Fruit fly (Drosophila melanogaster) whole organism, embryonic: ENCODE measurements around the gene CG10035.

Experiments
- Atf6 ChIP-seq: fragments of 200-800 bp; sonication (Bioruptor generic); IDR thresholded peaks from 2 replicates; pipeline ENCODE4 v1.3.6; 2022; ENCODE audit warnings: missing biosample characterization, missing genetic modification characterization
- BEAF-32 ChIP-seq: fragments of 200-800 bp; sonication (Bioruptor generic); optimal IDR thresholded peaks from 3 replicates; lab custom pipeline; 2017; ENCODE audit warnings: missing biosample characterization, missing genetic modification characterization, mild to moderate bottlenecking, moderate library complexity, missing genetic modification reagents
- CG1024 ChIP-seq: fragments of 200-800 bp; sonication (Bioruptor generic); IDR thresholded peaks from 2 replicates; pipeline ENCODE4 v1.3.6; 2022; ENCODE audit warnings: missing biosample characterization, missing genetic modification characterization
- CG10543 ChIP-seq: fragments of 200-800 bp; sonication (Bioruptor generic); optimal IDR thresholded peaks from 3 replicates; lab custom pipeline; 2017; ENCODE audit warnings: missing biosample characterization, mild to moderate bottlenecking, missing genetic modification characterization, moderate library complexity
- CG12659 ChIP-seq: fragments of 200-800 bp; sonication (Bioruptor generic); optimal IDR thresholded peaks from 3 replicates; lab custom pipeline; 2017; ENCODE audit warnings: mild to moderate bottlenecking, missing biosample characterization, missing genetic modification reagents, missing genetic modification characterization
- CG14710 ChIP-seq: fragments of 200-800 bp; sonication (Bioruptor generic); optimal IDR thresholded peaks from 3 replicates; lab custom pipeline; 2019; ENCODE audit warnings: missing biosample characterization, mild to moderate bottlenecking, missing genetic modification characterization, moderate library complexity
- CG15479 ChIP-seq: fragments of 200-800 bp; sonication (Bioruptor generic); optimal IDR thresholded peaks from 3 replicates; lab custom pipeline; 2019; ENCODE audit warnings: missing biosample characterization, mild to moderate bottlenecking, missing genetic modification characterization, moderate library complexity
- CG1603 ChIP-seq: fragments of 200-800 bp; sonication (Bioruptor generic); optimal IDR thresholded peaks from 2 replicates; lab custom pipeline; 2019; ENCODE audit warnings: missing biosample characterization, mild to moderate bottlenecking, missing genetic modification characterization, moderate library complexity
- CG17829 ChIP-seq: fragments of 200-800 bp; optimal IDR thresholded peaks from 2 replicates; lab custom pipeline; 2019; ENCODE audit warnings: missing biosample characterization, mild to moderate bottlenecking, missing genetic modification characterization, moderate library complexity
- CG30020 ChIP-seq: fragments of 200-800 bp; optimal IDR thresholded peaks from 2 replicates; lab custom pipeline; 2019; ENCODE audit warnings: missing biosample characterization, mild to moderate bottlenecking, missing genetic modification characterization, moderate library complexity
- CG32767 ChIP-seq: fragments of 200-800 bp; sonication (Bioruptor generic); IDR thresholded peaks from 2 replicates; pipeline ENCODE4 v1.3.6; 2022; ENCODE audit warnings: missing biosample characterization, missing genetic modification characterization
- CG3838 ChIP-seq: fragments of 200-800 bp; sonication (Bioruptor generic); optimal IDR thresholded peaks from 3 replicates; lab custom pipeline; 2016; ENCODE audit warnings: missing biosample characterization, missing genetic modification characterization
- CG43689 ChIP-seq: fragments of 200-800 bp; sonication (Bioruptor generic); IDR thresholded peaks from 2 replicates; pipeline ENCODE4 v1.3.6; 2022; ENCODE audit warnings: missing biosample characterization, missing genetic modification characterization
- CG4424 ChIP-seq: fragments of 200-800 bp; sonication (Bioruptor generic); optimal IDR thresholded peaks from 3 replicates; lab custom pipeline; 2016; ENCODE audit warnings: missing biosample characterization, missing genetic modification characterization
- CG7357 ChIP-seq: fragments of 200-800 bp; sonication (Bioruptor generic); IDR thresholded peaks from 3 replicates; pipeline ENCODE4 v1.3.6; 2022; ENCODE audit warnings: missing biosample characterization, missing genetic modification characterization
- CG8924 ChIP-seq: fragments of 200-800 bp; optimal IDR thresholded peaks from 3 replicates; lab custom pipeline; 2019; ENCODE audit warnings: missing biosample characterization, mild to moderate bottlenecking, missing genetic modification characterization, moderate library complexity
- CoRest ChIP-seq: fragments of 200-800 bp; sonication (Bioruptor generic); optimal IDR thresholded peaks from 3 replicates; lab custom pipeline; 2018; ENCODE audit warnings: missing biosample characterization, mild to moderate bottlenecking, missing genetic modification characterization, moderate library complexity
- D ChIP-seq, 2 experiments: fragments of 200-800 bp in 1 of 2; fragments of >200 bp in 1 of 2; sonication (Bioruptor generic) in 1 of 2; optimal IDR thresholded peaks; 2 replicates in 1 of 2; 3 replicates in 1 of 2; lab custom pipeline; 2017; ENCODE audit warnings: mild to moderate bottlenecking in 1 of 2, missing biosample characterization in 1 of 2, missing genetic modification characterization in 1 of 2, missing genetic modification reagents in 1 of 2
- Doc2 ChIP-seq: fragments of 200-800 bp; sonication (Bioruptor generic); IDR thresholded peaks from 2 replicates; pipeline ENCODE4 v1.3.6; 2022; ENCODE audit warnings: missing biosample characterization, missing genetic modification characterization
- Dp ChIP-seq: fragments of 200-800 bp; sonication (Bioruptor generic); optimal IDR thresholded peaks from 2 replicates; lab custom pipeline; 2018; ENCODE audit warnings: missing biosample characterization, mild to moderate bottlenecking, missing genetic modification characterization, moderate library complexity
- Dref ChIP-seq: fragments of 200-800 bp; sonication (Bioruptor generic); IDR thresholded peaks from 2 replicates; pipeline ENCODE4 v1.3.6; 2022; ENCODE audit warnings: missing biosample characterization, missing genetic modification characterization
- E2f2 ChIP-seq: fragments of 200-800 bp; sonication (Bioruptor generic); IDR thresholded peaks from 2 replicates; pipeline ENCODE4 v1.3.6; 2022; ENCODE audit warnings: missing biosample characterization, missing genetic modification characterization
- Fer1 ChIP-seq: fragments of 200-800 bp; sonication (Bioruptor generic); optimal IDR thresholded peaks from 2 replicates; lab custom pipeline; 2017; ENCODE audit warnings: missing biosample characterization, mild to moderate bottlenecking, missing genetic modification characterization
- GATAe ChIP-seq: fragments of 200-800 bp; sonication (Bioruptor generic); conservative IDR thresholded peaks from 2 replicates; pipeline ENCODE4 v1.3.6; 2022; ENCODE audit warnings: missing biosample characterization, missing genetic modification characterization
- Hsf ChIP-seq: fragments of 200-800 bp; sonication (Bioruptor generic); optimal IDR thresholded peaks from 3 replicates; lab custom pipeline; 2016; ENCODE audit warnings: missing biosample characterization, missing genetic modification characterization
- Lhr ChIP-seq: fragments of 200-800 bp; sonication (Bioruptor generic); optimal IDR thresholded peaks from 3 replicates; lab custom pipeline; 2017; ENCODE audit warnings: mild to moderate bottlenecking, missing biosample characterization, missing genetic modification reagents, missing genetic modification characterization
- MBD-R2 ChIP-seq: fragments of 200-800 bp; sonication (Bioruptor generic); IDR thresholded peaks from 2 replicates; pipeline ENCODE4 v1.3.6; 2022; ENCODE audit warnings: missing biosample characterization, missing genetic modification characterization
- MESR4 ChIP-seq: fragments of 200-800 bp; sonication (Bioruptor generic); optimal IDR thresholded peaks from 2 replicates; lab custom pipeline; 2018; ENCODE audit warnings: missing biosample characterization, mild to moderate bottlenecking, missing genetic modification characterization, moderate library complexity
- Nf-YC ChIP-seq: fragments of 200-800 bp; optimal IDR thresholded peaks from 3 replicates; lab custom pipeline; 2019; ENCODE audit warnings: missing biosample characterization, mild to moderate bottlenecking, missing genetic modification characterization, moderate library complexity
- NfI ChIP-seq: fragments of 200-800 bp; sonication (Bioruptor generic); optimal IDR thresholded peaks from 3 replicates; lab custom pipeline; 2018; ENCODE audit warnings: missing biosample characterization, mild to moderate bottlenecking, missing genetic modification characterization, moderate library complexity
- Ptx1 ChIP-seq: fragments of 200-800 bp; sonication (Bioruptor generic); IDR thresholded peaks from 2 replicates; pipeline ENCODE4 v1.3.6; 2022; ENCODE audit warnings: missing biosample characterization, missing genetic modification characterization
- Rfx ChIP-seq: fragments of 200-800 bp; sonication (Bioruptor generic); IDR thresholded peaks from 2 replicates; pipeline ENCODE4 v1.3.6; 2022; ENCODE audit warnings: missing biosample characterization, missing genetic modification characterization
- Sry-β ChIP-seq: fragments of 200-800 bp; sonication (Bioruptor generic); optimal IDR thresholded peaks from 2 replicates; lab custom pipeline; 2018; ENCODE audit warnings: missing biosample characterization, mild to moderate bottlenecking, missing genetic modification characterization, moderate library complexity
- YL-1 ChIP-seq: fragments of 200-800 bp; sonication (Bioruptor generic); optimal IDR thresholded peaks from 3 replicates; lab custom pipeline; 2017; ENCODE audit warnings: missing biosample characterization, mild to moderate bottlenecking, missing genetic modification characterization
- chn ChIP-seq: fragments of 200-800 bp; sonication (Bioruptor generic); optimal IDR thresholded peaks from 2 replicates; lab custom pipeline; 2016; ENCODE audit warnings: missing biosample characterization, missing genetic modification characterization
- dan ChIP-seq: fragments of 200-800 bp; sonication (Bioruptor generic); IDR thresholded peaks from 2 replicates; pipeline ENCODE4 v1.3.6; 2022; ENCODE audit warnings: missing biosample characterization, missing genetic modification characterization
- danr ChIP-seq: fragments of 200-800 bp; sonication (Bioruptor generic); IDR thresholded peaks from 2 replicates; pipeline ENCODE4 v1.3.6; 2022; ENCODE audit warnings: missing biosample characterization, missing genetic modification characterization
- grau ChIP-seq: fragments of 200-800 bp; optimal IDR thresholded peaks from 3 replicates; lab custom pipeline; 2019; ENCODE audit warnings: missing biosample characterization, mild to moderate bottlenecking, missing genetic modification characterization, moderate library complexity
- insv ChIP-seq, 2 experiments: fragments of 200-800 bp; sonication (Bioruptor generic); optimal IDR thresholded peaks; 3 replicates each; lab custom pipeline; 2016 to 2018; ENCODE audit warnings: missing biosample characterization in 2 of 2, missing genetic modification characterization in 2 of 2
- lilli ChIP-seq: fragments of 200-800 bp; sonication (Bioruptor generic); optimal IDR thresholded peaks from 3 replicates; lab custom pipeline; 2016; ENCODE audit warnings: missing biosample characterization, missing genetic modification characterization
- lmd ChIP-seq: fragments of 200-800 bp; sonication (Bioruptor generic); IDR thresholded peaks from 2 replicates; pipeline ENCODE4 v1.3.6; 2022; ENCODE audit warnings: missing biosample characterization, missing genetic modification characterization
- phol ChIP-seq: fragments of 200-800 bp; sonication (Bioruptor generic); optimal IDR thresholded peaks from 3 replicates; lab custom pipeline; 2018; ENCODE audit warnings: missing biosample characterization, mild to moderate bottlenecking, missing genetic modification characterization, moderate library complexity
- pros ChIP-seq: fragments of 200-800 bp; sonication (Bioruptor generic); optimal IDR thresholded peaks from 3 replicates; lab custom pipeline; 2019; ENCODE audit warnings: missing biosample characterization, mild to moderate bottlenecking, missing genetic modification characterization, moderate library complexity
- pzg ChIP-seq: fragments of 200-800 bp; sonication (Bioruptor generic); optimal IDR thresholded peaks from 3 replicates; lab custom pipeline; 2018; ENCODE audit warnings: missing biosample characterization, mild to moderate bottlenecking, missing genetic modification characterization, moderate library complexity
- sens ChIP-seq: fragments of 200-800 bp; sonication (Bioruptor generic); peaks from one replicate; lab custom pipeline; 2016; ENCODE audit warnings: missing biosample characterization, missing genetic modification characterization
- ssp ChIP-seq: fragments of 200-800 bp; sonication (Bioruptor generic); IDR thresholded peaks from 2 replicates; pipeline ENCODE4 v1.3.6; 2022; ENCODE audit warnings: missing biosample characterization, missing genetic modification characterization
- zen ChIP-seq: fragments of 200-800 bp; sonication (Bioruptor generic); optimal IDR thresholded peaks from 3 replicates; lab custom pipeline; 2018; ENCODE audit warnings: missing biosample characterization, mild to moderate bottlenecking, missing genetic modification characterization, moderate library complexity
- zf30C ChIP-seq: fragments of 200-800 bp; sonication (Bioruptor generic); optimal IDR thresholded peaks from 3 replicates; lab custom pipeline; 2018; ENCODE audit warnings: missing biosample characterization, mild to moderate bottlenecking, missing genetic modification characterization

The CG10035 gene

DNA sequence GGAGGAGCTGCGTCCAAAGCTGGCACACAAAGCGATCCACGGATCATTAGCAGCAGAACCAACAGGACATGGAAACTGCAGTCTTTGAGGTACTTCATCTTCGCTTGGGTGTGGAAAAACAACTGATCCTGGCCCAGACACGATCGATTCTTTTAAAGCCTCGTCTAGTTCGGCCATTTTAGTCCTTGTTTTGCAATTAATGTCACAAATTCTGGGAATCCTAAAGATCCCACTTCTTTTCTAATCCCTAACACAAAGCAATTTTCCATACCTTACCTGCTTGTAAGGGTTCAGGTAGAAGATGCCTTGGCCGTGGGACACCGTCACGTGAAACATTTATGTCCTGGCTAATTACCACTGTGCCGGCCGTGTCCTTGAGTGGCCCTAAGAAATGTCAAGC is at the start of gene CG10035:
CG10035 (minus strand) TSS at position 129 of the 400 bp plus-strand sequence.
- peak; percentile 20 for TF ChIP-seq CG15479 (GFP tag; lab: Kevin White, UChicago)
- TF ChIP-seq D (optimal IDR thresholded peaks at IDR 0.05; lab: Kevin White, UChicago), result peak; percentile 55
- no peak for TF ChIP-seq D (GFP tag; optimal IDR thresholded peaks at IDR 0.05; lab: Kevin White, UChicago)
- no peak for TF ChIP-seq CG10543 (GFP tag; lab: Kevin White, UChicago)
- peak; percentile 12 for TF ChIP-seq pros (GFP tag; lab: Kevin White, UChicago)
- TF ChIP-seq zen (tag; lab: Kevin White, UChicago), result peak; percentile 98
- TF ChIP-seq pzg, result no peak

DNA sequence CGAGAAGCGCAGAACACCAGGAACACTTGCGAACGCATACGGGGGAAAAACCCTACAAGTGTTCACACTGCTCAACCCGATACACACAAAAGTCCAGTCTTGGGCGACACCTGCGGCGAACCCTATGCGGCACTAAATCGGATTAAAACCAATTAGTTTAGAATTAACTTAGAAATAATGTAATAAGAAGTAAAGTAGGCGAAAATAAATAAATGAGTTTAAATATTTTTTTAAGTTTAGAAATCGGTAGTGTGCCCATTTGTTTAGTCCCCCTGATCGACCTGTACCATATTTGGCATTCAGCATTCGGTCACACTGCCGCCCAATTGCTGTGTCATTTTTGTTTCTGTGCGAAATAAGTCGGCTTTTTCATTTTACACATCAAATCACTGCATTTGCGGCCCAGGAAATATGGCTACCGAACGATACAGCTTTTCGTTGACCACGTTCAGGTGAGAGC is 48.6 kb upstream of the CG10035 start, which contains the start of gene Prosalpha2:
Prosalpha2 (plus strand) TSS at position 292 of the 460 bp plus-strand sequence.
- TF ChIP-seq Lhr (peak; percentile 26), lmd (peak; percentile 15; the same call in 1 of the 2 replicates), CG14710 (tag; lab: Kevin White, UChicago) (peak; percentile 80), Dref (GFP tag; lab: Robert Waterston, UW) (peak; percentile 25; the same call in 1 of the 2 replicates), dan (GFP tag; lab: Robert Waterston, UW) (no peak), CG1024 (GFP tag; lab: Robert Waterston, UW) (no peak), MBD-R2 (GFP tag; lab: Robert Waterston, UW) (peak; percentile 82), Doc2 (GFP tag; lab: Robert Waterston, UW) (no peak), CG7357 (GFP tag; lab: Robert Waterston, UW) (peak; percentile 93), CG4424 (GFP tag; lab: Kevin White, UChicago) (peak; percentile 3), CG3838 (GFP tag; lab: Kevin White, UChicago) (no peak), phol (tag; lab: Kevin White, UChicago) (peak; percentile 46), CG43689 (GFP tag; lab: Robert Waterston, UW) (no peak), CoRest (tag; lab: Kevin White, UChicago) (peak; percentile 74), CG30020 (tag; lab: Kevin White, UChicago) (peak; percentile 53), Atf6 (no peak), grau (tag; lab: Kevin White, UChicago) (peak; percentile 18), lilli (GFP tag; lab: Kevin White, UChicago) (no peak), Dp (peak; percentile 55), danr (GFP tag; lab: Robert Waterston, UW) (no peak), CG8924 (peak; percentile 11), zf30C (GFP tag; lab: Kevin White, UChicago) (peak; percentile 19), Fer1 (peak; percentile 21), E2f2 (GFP tag; lab: Robert Waterston, UW) (peak; percentile 68), Sry-β (GFP tag; lab: Kevin White, UChicago) (peak; percentile 19), Rfx (GFP tag; lab: Robert Waterston, UW) (0 out of 2 replicates have a peak, but pooled peaks have one; percentile 21), YL-1 (GFP tag; lab: Kevin White, UChicago) (peak; percentile 53), Nf-YC (tag; lab: Kevin White, UChicago) (peak; percentile 30), insv (GFP tag; optimal IDR thresholded peaks at IDR 0.05; lab: Kevin White, UChicago) (peak in 1 of 2 experiments; percentile 31), BEAF-32 (GFP tag; lab: Kevin White, UChicago) (peak; percentile 34), GATAe (no peak), CG1603 (peak; percentile 55), chn (peak; percentile 24), CG32767 (GFP tag; lab: Robert Waterston, UW) (peak; percentile 51), CG12659 (GFP tag; lab: Kevin White, UChicago) (peak; percentile 68), NfI (peak; percentile 43), sens (peak; percentile 33), pzg (peak; percentile 61), MESR4 (peak; percentile 66), Ptx1 (peak; percentile 21; the same call in 1 of the 2 replicates), ssp (GFP tag; lab: Robert Waterston, UW) (peak; percentile 38), CG17829 (tag; lab: Kevin White, UChicago) (peak; percentile 33), Hsf (peak; percentile 12)
